Worm (Caenorhabditis elegans) whole organism, L4 larva: ENCODE results near the gene F43C1.7.

Experiments
- F10B5.3 ChIP-seq: sonication (generic microtip); optimal IDR thresholded peaks from 2 replicates; lab custom pipeline; 2016; ENCODE audit warnings: mild to moderate bottlenecking, missing genetic modification characterization, missing compliant biosample characterization
- F49E8.2 ChIP-seq: sonication (generic microtip); optimal IDR thresholded peaks from 2 replicates; lab custom pipeline; 2016; ENCODE audit warnings: missing compliant biosample characterization, mild to moderate bottlenecking, missing genetic modification characterization, borderline replicate concordance
- R02D3.7 ChIP-seq: fragments of 150-350 bp; sonication (generic microtip); optimal IDR thresholded peaks from 3 replicates; lab custom pipeline; 2014; ENCODE audit warnings: missing biosample characterization, missing genetic modification characterization
- T20F7.1 ChIP-seq: fragments of 200-800 bp; sonication (Bioruptor generic); optimal IDR thresholded peaks from 2 replicates; lab custom pipeline; 2018; ENCODE audit warnings: mild to moderate bottlenecking, missing genetic modification characterization, missing compliant biosample characterization
- Y48G9A.11 ChIP-seq: fragments of 200-800 bp; sonication (Bioruptor generic); IDR thresholded peaks from 2 replicates; pipeline ENCODE4 v1.3.6; 2022; ENCODE audit warnings: missing genetic modification reagents, missing genetic modification characterization, missing compliant biosample characterization
- ZK337.2 ChIP-seq: fragments of 200-800 bp; sonication (Bioruptor generic); IDR thresholded peaks from 2 replicates; pipeline ENCODE4 v1.3.6; 2022; ENCODE audit warnings: missing genetic modification reagents, missing genetic modification characterization, missing compliant biosample characterization
- aha-1 ChIP-seq: fragments of 150-350 bp; peaks from one replicate; lab custom pipeline; 2014; ENCODE audit warnings: missing biosample characterization, missing genetic modification characterization
- arid-1 ChIP-seq: fragments of 200-800 bp; sonication (Bioruptor generic); conservative IDR thresholded peaks from 2 replicates; pipeline ENCODE4 v1.3.6; 2022; ENCODE audit warnings: missing genetic modification reagents, missing genetic modification characterization, missing compliant biosample characterization
- ceh-20 ChIP-seq: fragments of 200-800 bp; sonication (Bioruptor generic); IDR thresholded peaks from 2 replicates; pipeline ENCODE4 v1.3.6; 2022; ENCODE audit warnings: missing genetic modification reagents, missing genetic modification characterization, missing compliant biosample characterization
- ceh-62 ChIP-seq: sonication (generic microtip); optimal IDR thresholded peaks from 2 replicates; lab custom pipeline; 2017; ENCODE audit warnings: missing biosample characterization, missing genetic modification characterization
- ceh-82 ChIP-seq: sonication (generic microtip); optimal IDR thresholded peaks from 2 replicates; lab custom pipeline; 2017; ENCODE audit warnings: missing biosample characterization, missing genetic modification characterization
- ces-1 ChIP-seq: fragments of 150-350 bp; sonication (generic microtip); optimal IDR thresholded peaks from 4 replicates; lab custom pipeline; 2014; ENCODE audit warnings: missing biosample characterization, missing genetic modification reagents, missing genetic modification characterization
- ctbp-1 ChIP-seq: fragments of 200-800 bp; sonication (Bioruptor generic); IDR thresholded peaks from 2 replicates; pipeline ENCODE4 v1.3.6; 2022; ENCODE audit warnings: missing genetic modification reagents, missing genetic modification characterization, missing compliant biosample characterization
- daf-19 ChIP-seq: fragments of 200-800 bp; sonication (Bioruptor generic); conservative IDR thresholded peaks from 2 replicates; pipeline ENCODE4 v1.3.6; 2022; ENCODE audit warnings: missing genetic modification characterization, missing compliant biosample characterization
- daf-8 ChIP-seq: fragments of 200-800 bp; sonication (Bioruptor generic); IDR thresholded peaks from 2 replicates; pipeline ENCODE4 v1.3.6; 2022; ENCODE audit warnings: missing genetic modification characterization, missing compliant biosample characterization
- dmd-9 ChIP-seq: fragments of 200-800 bp; sonication (Bioruptor generic); IDR thresholded peaks from 2 replicates; pipeline ENCODE4 v1.3.6; 2022; ENCODE audit warnings: missing genetic modification reagents, missing genetic modification characterization, missing compliant biosample characterization
- dpl-1 ChIP-seq: fragments of 150-350 bp; optimal IDR thresholded peaks from 2 replicates; lab custom pipeline; 2014; ENCODE audit warnings: missing biosample characterization, missing genetic modification reagents, missing genetic modification characterization
- dve-1 ChIP-seq: sonication (generic microtip); optimal IDR thresholded peaks from 2 replicates; lab custom pipeline; 2017; ENCODE audit warnings: antibody characterized with exemption, mild to moderate bottlenecking, missing genetic modification characterization, missing compliant biosample characterization; ENCODE audit not compliant: insufficient read depth
- fkh-10 ChIP-seq: fragments of 150-350 bp; optimal IDR thresholded peaks from 2 replicates; lab custom pipeline; 2014; ENCODE audit warnings: missing biosample characterization, missing genetic modification reagents, missing genetic modification characterization
- fos-1 ChIP-seq: fragments of 150-350 bp; optimal IDR thresholded peaks from 2 replicates; lab custom pipeline; 2014; ENCODE audit warnings: missing biosample characterization, missing genetic modification characterization
- hlh-30 ChIP-seq: sonication (generic microtip); optimal IDR thresholded peaks from 2 replicates; lab custom pipeline; 2017; ENCODE audit warnings: antibody characterized with exemption, mild to moderate bottlenecking, missing genetic modification characterization, missing compliant biosample characterization; ENCODE audit not compliant: insufficient read depth
- hmg-1.1 ChIP-seq: fragments of 200-800 bp; sonication (Bioruptor generic); IDR thresholded peaks from 2 replicates; pipeline ENCODE4 v1.3.6; 2022; ENCODE audit warnings: missing genetic modification reagents, missing genetic modification characterization, missing compliant biosample characterization
- jun-1 ChIP-seq: fragments of 150-350 bp; optimal IDR thresholded peaks from 2 replicates; lab custom pipeline; 2014; ENCODE audit warnings: missing biosample characterization, missing genetic modification reagents, missing genetic modification characterization
- lin-13 ChIP-seq: fragments of 150-350 bp; optimal IDR thresholded peaks from 2 replicates; lab custom pipeline; 2014; ENCODE audit warnings: missing biosample characterization, missing genetic modification reagents, missing genetic modification characterization
- lin-15B ChIP-seq: fragments of 150-350 bp; sonication (generic microtip); optimal IDR thresholded peaks from 3 replicates; lab custom pipeline; 2014; ENCODE audit warnings: missing biosample characterization, missing genetic modification characterization
- lin-38 ChIP-seq: fragments of 200-800 bp; sonication (Bioruptor generic); IDR thresholded peaks from 2 replicates; pipeline ENCODE4 v1.3.6; 2022; ENCODE audit warnings: missing genetic modification reagents, missing genetic modification characterization, missing compliant biosample characterization
- madf-5 ChIP-seq, 2 experiments: fragments of 200-800 bp; sonication (Bioruptor generic); IDR thresholded peaks; 2 replicates each; pipeline ENCODE4 v1.3.6; 2022; ENCODE audit warnings: missing compliant biosample characterization in 2 of 2, missing genetic modification characterization in 2 of 2
- madf-9 ChIP-seq: fragments of 200-800 bp; sonication (Bioruptor generic); conservative IDR thresholded peaks from 2 replicates; pipeline ENCODE4 v1.3.6; 2022; ENCODE audit warnings: missing genetic modification reagents, missing genetic modification characterization, missing compliant biosample characterization
- mdl-1 ChIP-seq, 2 experiments: fragments of 150-350 bp in 1 of 2; sonication (generic microtip) in 1 of 2; optimal IDR thresholded peaks; 2 replicates each; lab custom pipeline; 2014 to 2017; ENCODE audit warnings: missing biosample characterization in 2 of 2, missing genetic modification characterization in 2 of 2
- mep-1 ChIP-seq: fragments of 150-350 bp; sonication (generic microtip); optimal IDR thresholded peaks from 3 replicates; lab custom pipeline; 2014; ENCODE audit warnings: missing biosample characterization, missing genetic modification characterization
- mes-2 ChIP-seq: sonication (generic microtip); optimal IDR thresholded peaks from 2 replicates; lab custom pipeline; 2016; ENCODE audit warnings: missing genotype, mild to moderate bottlenecking, missing genetic modification characterization, missing compliant biosample characterization; ENCODE audit not compliant: poor library complexity, severe bottlenecking
- mxl-2 ChIP-seq: fragments of 200-800 bp; sonication (Bioruptor generic); conservative IDR thresholded peaks from 2 replicates; pipeline ENCODE4 v1.3.6; 2022; ENCODE audit warnings: missing genetic modification reagents, missing genetic modification characterization, missing compliant biosample characterization
- nhr-102 ChIP-seq: sonication (generic microtip); optimal IDR thresholded peaks from 2 replicates; lab custom pipeline; 2016; ENCODE audit warnings: mild to moderate bottlenecking, missing genetic modification characterization, moderate library complexity, missing compliant biosample characterization
- nhr-11 ChIP-seq: fragments of 150-350 bp; optimal IDR thresholded peaks from 2 replicates; lab custom pipeline; 2014; ENCODE audit warnings: missing biosample characterization, missing genetic modification characterization
- nhr-111 ChIP-seq: fragments of 200-800 bp; sonication (Bioruptor generic); optimal IDR thresholded peaks from 2 replicates; lab custom pipeline; 2018; ENCODE audit warnings: mild to moderate bottlenecking, missing genetic modification characterization, missing compliant biosample characterization
- nhr-25 ChIP-seq: sonication (generic microtip); optimal IDR thresholded peaks from 2 replicates; lab custom pipeline; 2017; ENCODE audit warnings: missing genetic modification characterization, mild to moderate bottlenecking, missing compliant biosample characterization, antibody characterized with exemption, moderate library complexity, borderline replicate concordance; ENCODE audit not compliant: insufficient read depth
- nhr-76 ChIP-seq: fragments of 150-350 bp; optimal IDR thresholded peaks from 2 replicates; lab custom pipeline; 2014; ENCODE audit warnings: missing biosample characterization, missing genetic modification characterization
- nhr-77 ChIP-seq: fragments of 150-350 bp; optimal IDR thresholded peaks from 2 replicates; lab custom pipeline; 2014; ENCODE audit warnings: missing biosample characterization, missing genetic modification characterization
- pha-4 ChIP-seq, 2 experiments: fragments of 150-350 bp in 1 of 2; fragments of 200-800 bp in 1 of 2; sonication (Bioruptor generic) in 1 of 2; IDR thresholded peaks in 1 of 2; optimal IDR thresholded peaks in 1 of 2; 2 replicates each; pipeline versions ENCODE4 v1.3.6 to Lab custom; 2014 to 2022; ENCODE audit warnings: missing genetic modification characterization in 2 of 2, missing genetic modification reagents in 2 of 2, missing biosample characterization in 1 of 2, missing compliant biosample characterization in 1 of 2
- php-3 ChIP-seq: fragments of 200-800 bp; sonication (Bioruptor generic); IDR thresholded peaks from 2 replicates; pipeline ENCODE4 v1.3.6; 2022; ENCODE audit warnings: missing genetic modification reagents, missing genetic modification characterization, missing compliant biosample characterization
- set-16 ChIP-seq: fragments of 200-800 bp; sonication (Bioruptor generic); IDR thresholded peaks from 2 replicates; pipeline ENCODE4 v1.3.6; 2022; ENCODE audit warnings: missing genetic modification reagents, missing genetic modification characterization, missing compliant biosample characterization
- snpc-1.2 ChIP-seq: fragments of 200-800 bp; sonication (Bioruptor generic); IDR thresholded peaks from 2 replicates; pipeline ENCODE4 v1.3.6; 2022; ENCODE audit warnings: missing genetic modification reagents, missing genetic modification characterization, missing compliant biosample characterization
- snpc-4 ChIP-seq: fragments of 150-350 bp; optimal IDR thresholded peaks from 2 replicates; lab custom pipeline; 2014; ENCODE audit warnings: missing biosample characterization, missing genetic modification characterization
- spr-1 ChIP-seq: sonication (generic microtip); optimal IDR thresholded peaks from 2 replicates; lab custom pipeline; 2016; ENCODE audit warnings: mild to moderate bottlenecking, missing genetic modification characterization, missing compliant biosample characterization
- unc-39 ChIP-seq: sonication (generic microtip); optimal IDR thresholded peaks from 2 replicates; lab custom pipeline; 2017; ENCODE audit warnings: missing biosample characterization, missing genetic modification characterization
- unc-62 ChIP-seq, 3 experiments: fragments of 150-350 bp in 1 of 3; sonication (generic microtip); optimal IDR thresholded peaks in 2 of 3; peaks in 1 of 3; 1 replicate in 1 of 3; 2 replicates in 2 of 3; lab custom pipeline; 2014 to 2017; ENCODE audit warnings: missing biosample characterization in 3 of 3, missing genetic modification characterization in 3 of 3, missing genetic modification reagents in 3 of 3, missing genotype in 1 of 3
- vab-7 ChIP-seq: fragments of 200-800 bp; sonication (Bioruptor generic); IDR thresholded peaks from 2 replicates; pipeline ENCODE4 v1.3.6; 2022; ENCODE audit warnings: missing genetic modification reagents, missing genetic modification characterization, missing compliant biosample characterization
- zfp-2 ChIP-seq: sonication (generic microtip); optimal IDR thresholded peaks from 2 replicates; lab custom pipeline; 2016; ENCODE audit warnings: mild to moderate bottlenecking, missing genetic modification characterization, missing compliant biosample characterization
- ztf-11 ChIP-seq: fragments of 150-350 bp; optimal IDR thresholded peaks from 2 replicates; lab custom pipeline; 2014; ENCODE audit warnings: missing biosample characterization, missing genetic modification characterization

The F43C1.7 gene

ce11 chrIII:4223668-4224127, 18.7 kb downstream of the F43C1.7 start:
- TF ChIP-seq unc-62 (GFP tag; optimal IDR thresholded peaks at IDR 0.05 in 1 of 2; lab: Kevin White, UChicago) (peak in 1 of 2 experiments; percentile 99), unc-62 (tag; optimal IDR thresholded peaks at IDR 0.05; lab: Kevin White, UChicago) (no peak), vab-7 (no peak), snpc-4 (tag; lab: Kevin White, UChicago) (no peak), Y48G9A.11 (GFP tag; lab: Robert Waterston, UW) (no peak), fkh-10 (GFP tag; lab: Kevin White, UChicago) (peak; percentile 72), dmd-9 (GFP tag; lab: Robert Waterston, UW) (0 out of 2 replicates have a peak, but pooled peaks have one; percentile 45), php-3 (GFP tag; lab: Robert Waterston, UW) (0 out of 2 replicates have a peak, but pooled peaks have one; percentile 15), lin-13 (GFP tag; lab: Kevin White, UChicago) (peak; percentile 45), nhr-77 (tag; lab: Kevin White, UChicago) (peak; percentile 79), lin-15B (no peak), ces-1 (GFP tag; lab: Kevin White, UChicago) (peak; percentile 57), spr-1 (tag; lab: Kevin White, UChicago) (peak; percentile 36), daf-8 (GFP tag; lab: Robert Waterston, UW) (no peak), dve-1 (peak; percentile 90), fos-1 (tag; lab: Kevin White, UChicago) (no peak), F49E8.2 (tag; lab: Kevin White, UChicago) (no peak), daf-19 (GFP tag; lab: Robert Waterston, UW) (no peak), ctbp-1 (GFP tag; lab: Robert Waterston, UW) (peak; percentile 90), hlh-30 (tag; lab: Kevin White, UChicago) (peak; percentile 91), snpc-1.2 (no peak), nhr-102 (tag; lab: Kevin White, UChicago) (peak; percentile 4), mes-2 (tag; lab: Kevin White, UChicago) (peak; percentile 80), set-16 (GFP tag; lab: Robert Waterston, UW) (peak; percentile 60), ZK337.2 (no peak), F10B5.3 (tag; lab: Kevin White, UChicago) (peak; percentile 7), dpl-1 (GFP tag; lab: Kevin White, UChicago) (peak; percentile 64), mdl-1 (tag; optimal IDR thresholded peaks at IDR 0.05; lab: Kevin White, UChicago) (peak; percentile 43 to 95), mep-1 (peak; percentile 93), nhr-11 (tag; lab: Kevin White, UChicago) (peak; percentile 96), arid-1 (GFP tag; lab: Robert Waterston, UW) (peak; percentile 72), T20F7.1 (GFP tag; lab: Kevin White, UChicago) (peak; percentile 76), nhr-25 (peak; percentile 49), mxl-2 (GFP tag; lab: Robert Waterston, UW) (no peak), jun-1 (peak; percentile 56), ztf-11 (tag; lab: Kevin White, UChicago) (no peak), aha-1 (tag; lab: Kevin White, UChicago) (peak; percentile 98), R02D3.7 (tag; lab: Kevin White, UChicago) (no peak), pha-4 (GFP tag; IDR thresholded peaks at IDR 0.05; lab: Robert Waterston, UW) (peak; percentile 15; the same call in 1 of the 2 replicates), pha-4 (tag; optimal IDR thresholded peaks at IDR 0.05; lab: Kevin White, UChicago) (no peak), hmg-1.1 (peak; percentile 86), zfp-2 (tag; lab: Kevin White, UChicago) (peak; percentile 1), unc-39 (tag; lab: Kevin White, UChicago) (no peak), madf-5 (GFP tag; IDR thresholded peaks at IDR 0.05; lab: Robert Waterston, UW) (no peak), nhr-111 (GFP tag; lab: Kevin White, UChicago) (no peak), nhr-76 (tag; lab: Kevin White, UChicago) (no peak), madf-9 (GFP tag; lab: Robert Waterston, UW) (peak; percentile 43; the same call in 1 of the 2 replicates), lin-38 (GFP tag; lab: Robert Waterston, UW) (peak; percentile 48), ceh-62 (tag; lab: Kevin White, UChicago) (no peak), ceh-82 (tag; lab: Kevin White, UChicago) (no peak), ceh-20 (GFP tag; lab: Robert Waterston, UW) (peak; percentile 91)
